Fruit fly (Drosophila melanogaster): ENCODE measurements around the gene mRpL38.

mRpL38 gene

dm6 chrX:14208426-14209208 lies 17.5 kb upstream of the mRpL38 start (continued):
- TF ChIP-seq Chrac-16 (GFP tag; optimal IDR thresholded peaks at IDR 0.05): no peak
- TF ChIP-seq shn (GFP tag; optimal IDR thresholded peaks at IDR 0.05): no peak
- no peak for TF ChIP-seq Taf1 (GFP tag; IDR thresholded peaks at IDR 0.05)
- TF ChIP-seq dpn (GFP tag; optimal IDR thresholded peaks at IDR 0.05): peak; percentile 30 to 54
- TF ChIP-seq D (optimal IDR thresholded peaks at IDR 0.05): no peak
- TF ChIP-seq D (GFP tag; optimal IDR thresholded peaks at IDR 0.05): peak; percentile 75
- peak; percentile 83 for TF ChIP-seq phol (tag; optimal IDR thresholded peaks at IDR 0.05)
- no peak for TF ChIP-seq gt (GFP tag; IDR thresholded peaks at IDR 0.05)
- TF ChIP-seq CG11456 (GFP tag; IDR thresholded peaks at IDR 0.05): no peak
- TF ChIP-seq bsh (GFP tag; optimal IDR thresholded peaks at IDR 0.05): peak; percentile 39 to 82
- no peak for TF ChIP-seq tna (GFP tag; IDR thresholded peaks at IDR 0.05; ENCODE audit: partially characterized antibody)
- no peak for TF ChIP-seq Gug (GFP tag; IDR thresholded peaks at IDR 0.05)
- no peak for TF ChIP-seq sc (optimal IDR thresholded peaks at IDR 0.05)
- peak; percentile 42 for TF ChIP-seq sc (GFP tag; optimal IDR thresholded peaks at IDR 0.05)
- peak; percentile 71 for TF ChIP-seq CG2712 (tag; optimal IDR thresholded peaks at IDR 0.05)
- TF ChIP-seq inv (GFP tag; IDR thresholded peaks at IDR 0.05; ENCODE audit: partially characterized antibody): no peak
- TF ChIP-seq Adf1 (GFP tag; IDR thresholded peaks at IDR 0.05): peak; percentile 97
- peak; percentile 72 for TF ChIP-seq D19A (tag; optimal IDR thresholded peaks at IDR 0.05)
- TF ChIP-seq CG3407 (GFP tag; optimal IDR thresholded peaks at IDR 0.05): no peak
- peak; percentile 86 for TF ChIP-seq grau (tag; optimal IDR thresholded peaks at IDR 0.05)
- no peak for TF ChIP-seq Jarid2 (GFP tag; optimal IDR thresholded peaks at IDR 0.05)
- peak; percentile 39 for TF ChIP-seq CG2202 (tag; optimal IDR thresholded peaks at IDR 0.05)
- TF ChIP-seq CG18764 (GFP tag; optimal IDR thresholded peaks at IDR 0.05): peak; percentile 17
- TF ChIP-seq CG34224 (GFP tag; IDR thresholded peaks at IDR 0.05; ENCODE audit: partially characterized antibody): peak; percentile 41; the same call in 1 of the 3 replicates
- TF ChIP-seq emc (GFP tag; optimal IDR thresholded peaks at IDR 0.05): no peak
- peak; percentile 83 for TF ChIP-seq CG11504 (tag; optimal IDR thresholded peaks at IDR 0.05)
- no peak for TF ChIP-seq tup (GFP tag; optimal IDR thresholded peaks at IDR 0.05)
- peak; percentile 76 for TF ChIP-seq CG31441 (GFP tag; IDR thresholded peaks at IDR 0.05)
- no peak for TF ChIP-seq caup (GFP tag; optimal IDR thresholded peaks at IDR 0.05; ENCODE audit: severe bottlenecking)
- TF ChIP-seq CG12104 (GFP tag; optimal IDR thresholded peaks at IDR 0.05): peak; percentile 59
- peak; percentile 73; the same call in 1 of the 3 replicates for TF ChIP-seq gce (GFP tag; IDR thresholded peaks at IDR 0.05)
- TF ChIP-seq CG2199 (GFP tag; IDR thresholded peaks at IDR 0.05): no peak
- TF ChIP-seq CG12236 (GFP tag; optimal IDR thresholded peaks at IDR 0.05): no peak
- no peak for TF ChIP-seq hth (optimal IDR thresholded peaks at IDR 0.05)
- TF ChIP-seq CG32772 (GFP tag; IDR thresholded peaks at IDR 0.05): peak; percentile 53
- TF ChIP-seq ac (GFP tag; optimal IDR thresholded peaks at IDR 0.05): peak; percentile 22
- TF ChIP-seq fd96Cb (tag; optimal IDR thresholded peaks at IDR 0.05): peak; percentile 71
- peak; percentile 57 for TF ChIP-seq CG8290 (GFP tag; optimal IDR thresholded peaks at IDR 0.05)
- TF ChIP-seq CG8290 (tag; optimal IDR thresholded peaks at IDR 0.05): peak; percentile 7 to 28
- no peak for TF ChIP-seq rib (GFP tag; IDR thresholded peaks at IDR 0.05)
- no peak for TF ChIP-seq Lim3 (GFP tag; IDR thresholded peaks at IDR 0.05)
- peak; percentile 41 for TF ChIP-seq pnt (GFP tag; optimal IDR thresholded peaks at IDR 0.05)
- TF ChIP-seq lilli (GFP tag; optimal IDR thresholded peaks at IDR 0.05): peak; percentile 33
- peak; percentile 21 for TF ChIP-seq Side (GFP tag; optimal IDR thresholded peaks at IDR 0.05)
- TF ChIP-seq sob (GFP tag; IDR thresholded peaks at IDR 0.05): peak; percentile 51; the same call in 1 of the 2 replicates
- no peak for TF ChIP-seq Dp (GFP tag; optimal IDR thresholded peaks at IDR 0.05)
- no peak for TF ChIP-seq CG4404 (GFP tag; IDR thresholded peaks at IDR 0.05)
- 0 out of 3 replicates have a peak, but pooled peaks have one; percentile 31 for TF ChIP-seq tgo (GFP tag; IDR thresholded peaks at IDR 0.05)
- TF ChIP-seq Asciz (GFP tag; optimal IDR thresholded peaks at IDR 0.05): peak; percentile 83
- TF ChIP-seq Mes4 (GFP tag; optimal IDR thresholded peaks at IDR 0.05): peak; percentile 3
- TF ChIP-seq CG7556 (GFP tag; optimal IDR thresholded peaks at IDR 0.05): peak; percentile 64

Measured in whole organism, embryonic.